Worm (Caenorhabditis elegans) whole organism, L1 larva: ENCODE data around the gene rpn-9.

Experiments
- ama-1 ChIP-seq: fragments of 150-350 bp; optimal IDR thresholded peaks from 2 replicates; lab custom pipeline; 2014
- mdl-1 ChIP-seq, 2 experiments: fragments of 150-350 bp; optimal IDR thresholded peaks; 2 replicates each; lab custom pipeline; 2014 to 2017; ENCODE audit warnings: missing biosample characterization in 2 of 2, missing genetic modification characterization in 2 of 2, inconsistent platforms in 1 of 2
- nhr-237 ChIP-seq: fragments of 150-350 bp; optimal IDR thresholded peaks from 2 replicates; lab custom pipeline; 2014; ENCODE audit warnings: missing biosample characterization, missing genetic modification characterization
- pqm-1 ChIP-seq: sonication (generic microtip); optimal IDR thresholded peaks from 3 replicates; lab custom pipeline; 2017; ENCODE audit warnings: missing biosample characterization, missing genetic modification characterization
- skn-1 ChIP-seq: fragments of 150-350 bp; optimal IDR thresholded peaks from 2 replicates; lab custom pipeline; 2014; ENCODE audit warnings: missing biosample characterization, missing genetic modification characterization
- snpc-4 ChIP-seq: fragments of 150-350 bp; optimal IDR thresholded peaks from 2 replicates; lab custom pipeline; 2014; ENCODE audit warnings: missing biosample characterization, missing genetic modification characterization
- sptf-1 ChIP-seq: fragments of 150-350 bp; optimal IDR thresholded peaks from 2 replicates; lab custom pipeline; 2014; ENCODE audit warnings: missing biosample characterization, missing genetic modification characterization
- unc-130 ChIP-seq: fragments of 150-350 bp; optimal IDR thresholded peaks from 2 replicates; lab custom pipeline; 2017; ENCODE audit warnings: missing biosample characterization, missing genetic modification characterization, inconsistent platforms
- unc-62 ChIP-seq: fragments of 150-350 bp; optimal IDR thresholded peaks from 2 replicates; lab custom pipeline; 2014; ENCODE audit warnings: missing biosample characterization, missing genetic modification reagents, missing genetic modification characterization

ce11 chrII:11283013-11283412 is 44.3 kb upstream of the rpn-9 start:
- TF ChIP-seq mdl-1 (tag; optimal IDR thresholded peaks at IDR 0.05; lab: Kevin White, UChicago) (no peak), skn-1 (tag; lab: Kevin White, UChicago) (no peak), unc-62 (GFP tag; lab: Kevin White, UChicago) (no peak), snpc-4 (tag; lab: Kevin White, UChicago) (no peak), unc-130 (tag; lab: Kevin White, UChicago) (peak; percentile 29), sptf-1 (tag; lab: Kevin White, UChicago) (no peak), pqm-1 (tag; lab: Kevin White, UChicago) (no peak), nhr-237 (tag; lab: Kevin White, UChicago) (no peak), ama-1 (no peak)
